Worm (Caenorhabditis elegans) whole organism, L1 larva: ENCODE data around the gene dgn-2.

Source experiments
- C04F5.9 ChIP-seq: sonication (generic microtip); optimal IDR thresholded peaks from 2 replicates; lab custom pipeline; 2016; ENCODE audit warnings: missing genetic modification characterization, missing compliant biosample characterization
- C34B4.2 ChIP-seq: sonication (generic microtip); optimal IDR thresholded peaks from 2 replicates; lab custom pipeline; 2017; ENCODE audit warnings: mild to moderate bottlenecking, missing genetic modification characterization, missing compliant biosample characterization
- F16B12.6 ChIP-seq: fragments of 150-350 bp; optimal IDR thresholded peaks from 2 replicates; lab custom pipeline; 2014; ENCODE audit warnings: missing biosample characterization, missing genetic modification characterization
- Y116A8C.19 ChIP-seq: sonication (generic microtip); optimal IDR thresholded peaks from 2 replicates; lab custom pipeline; 2016; ENCODE audit warnings: missing compliant biosample characterization, missing genetic modification characterization, borderline replicate concordance
- ceh-8 ChIP-seq: fragments of 200-800 bp; sonication (Bioruptor generic); optimal IDR thresholded peaks from 2 replicates; lab custom pipeline; 2018; ENCODE audit warnings: mild to moderate bottlenecking, missing genetic modification characterization, moderate library complexity, missing compliant biosample characterization
- ceh-82 ChIP-seq, 3 experiments: fragments of 150-350 bp in 1 of 3; sonication (generic microtip) in 2 of 3; optimal IDR thresholded peaks; 2 replicates each; lab custom pipeline; 2014 to 2017; ENCODE audit warnings: missing biosample characterization in 3 of 3, missing genetic modification characterization in 3 of 3
- ceh-88 ChIP-seq: fragments of 200-800 bp; sonication (Bioruptor generic); IDR thresholded peaks from 2 replicates; pipeline ENCODE4 v1.3.6; 2022; ENCODE audit warnings: missing genetic modification characterization, missing compliant biosample characterization
- efl-1 ChIP-seq, 4 experiments: fragments of 150-350 bp; optimal IDR thresholded peaks in 3 of 4; peaks in 1 of 4; 1 replicate in 1 of 4; 2 replicates in 3 of 4; lab custom pipeline; 2014; ENCODE audit warnings: missing biosample characterization in 2 of 4, missing genetic modification characterization in 2 of 4, missing genetic modification reagents in 2 of 4
- efl-3 ChIP-seq: fragments of 200-800 bp; sonication (Bioruptor generic); optimal IDR thresholded peaks from 2 replicates; lab custom pipeline; 2018; ENCODE audit warnings: mild to moderate bottlenecking, missing genetic modification characterization, missing compliant biosample characterization
- egl-27 ChIP-seq, 2 experiments: fragments of 150-350 bp in 1 of 2; sonication (generic microtip); optimal IDR thresholded peaks; 3 replicates each; lab custom pipeline; 2017 to 2018; ENCODE audit warnings: missing biosample characterization in 2 of 2, missing genetic modification characterization in 2 of 2, missing genetic modification reagents in 2 of 2
- elt-2 ChIP-seq: sonication (generic microtip); optimal IDR thresholded peaks from 2 replicates; lab custom pipeline; 2016; ENCODE audit warnings: missing genetic modification characterization, mild to moderate bottlenecking, inconsistent platforms, missing compliant biosample characterization, missing genetic modification reagents
- ets-5 ChIP-seq: fragments of 200-800 bp; sonication (Bioruptor generic); IDR thresholded peaks from 2 replicates; pipeline ENCODE4 v1.3.6; 2022; ENCODE audit warnings: missing genetic modification characterization, missing compliant biosample characterization
- fkh-10 ChIP-seq: sonication (generic microtip); optimal IDR thresholded peaks from 2 replicates; lab custom pipeline; 2017; ENCODE audit warnings: missing biosample characterization, missing genetic modification reagents, missing genetic modification characterization
- hlh-17 ChIP-seq: fragments of 200-800 bp; sonication (Bioruptor generic); optimal IDR thresholded peaks from 2 replicates; lab custom pipeline; 2018; ENCODE audit warnings: missing genetic modification characterization, mild to moderate bottlenecking, missing compliant biosample characterization, moderate library complexity, borderline replicate concordance
- irx-1 ChIP-seq: sonication (generic microtip); optimal IDR thresholded peaks from 2 replicates; lab custom pipeline; 2016; ENCODE audit warnings: missing genetic modification characterization, missing compliant biosample characterization
- isw-1 ChIP-seq: fragments of 200-800 bp; sonication (Bioruptor generic); IDR thresholded peaks from 2 replicates; pipeline ENCODE4 v1.3.6; 2022; ENCODE audit warnings: missing genetic modification characterization, missing compliant biosample characterization
- jun-1 ChIP-seq: fragments of 150-350 bp; optimal IDR thresholded peaks from 2 replicates; lab custom pipeline; 2014; ENCODE audit warnings: missing biosample characterization, missing genetic modification reagents, missing genetic modification characterization
- lin-15B ChIP-seq: fragments of 150-350 bp; sonication (generic microtip); optimal IDR thresholded peaks from 3 replicates; lab custom pipeline; 2014; ENCODE audit warnings: missing biosample characterization, missing genetic modification characterization
- lin-39 ChIP-seq: fragments of 150-350 bp; optimal IDR thresholded peaks from 2 replicates; lab custom pipeline; 2014; ENCODE audit warnings: missing biosample characterization, missing genetic modification reagents, missing genetic modification characterization
- mef-2 ChIP-seq: fragments of 150-350 bp; optimal IDR thresholded peaks from 2 replicates; lab custom pipeline; 2014; ENCODE audit warnings: missing biosample characterization, missing genetic modification characterization
- nhr-19 ChIP-seq: fragments of 200-800 bp; sonication (Bioruptor generic); conservative IDR thresholded peaks from 2 replicates; pipeline ENCODE4 v1.3.6; 2022; ENCODE audit warnings: missing genetic modification characterization, missing compliant biosample characterization
- nhr-47 ChIP-seq: sonication (generic microtip); optimal IDR thresholded peaks from 2 replicates; lab custom pipeline; 2016; ENCODE audit warnings: mild to moderate bottlenecking, missing genetic modification characterization, moderate library complexity, missing compliant biosample characterization
- nhr-77 ChIP-seq: fragments of 150-350 bp; optimal IDR thresholded peaks from 2 replicates; lab custom pipeline; 2014; ENCODE audit warnings: missing biosample characterization, missing genetic modification characterization
- nhr-85 ChIP-seq: sonication (generic microtip); peaks from one replicate; lab custom pipeline; 2016; ENCODE audit warnings: missing genetic modification characterization, inconsistent platforms, missing compliant biosample characterization
- pqm-1 ChIP-seq: sonication (generic microtip); optimal IDR thresholded peaks from 3 replicates; lab custom pipeline; 2017; ENCODE audit warnings: missing biosample characterization, missing genetic modification characterization
- snu-23 ChIP-seq: sonication (generic microtip); optimal IDR thresholded peaks from 2 replicates; lab custom pipeline; 2016; ENCODE audit warnings: missing genetic modification characterization, missing compliant biosample characterization
- sox-4 ChIP-seq: sonication (generic microtip); optimal IDR thresholded peaks from 2 replicates; lab custom pipeline; 2016; ENCODE audit warnings: missing genetic modification characterization, missing compliant biosample characterization
- sptf-1 ChIP-seq: fragments of 150-350 bp; optimal IDR thresholded peaks from 2 replicates; lab custom pipeline; 2014; ENCODE audit warnings: missing biosample characterization, missing genetic modification characterization
- swsn-7 ChIP-seq: sonication (generic microtip); optimal IDR thresholded peaks from 2 replicates; lab custom pipeline; 2016; ENCODE audit warnings: missing genetic modification characterization, missing compliant biosample characterization
- tbx-2 ChIP-seq: sonication (generic microtip); optimal IDR thresholded peaks from 2 replicates; lab custom pipeline; 2016; ENCODE audit warnings: missing genetic modification characterization, missing compliant biosample characterization
- tlp-1 ChIP-seq: fragments of 150-350 bp; optimal IDR thresholded peaks from 2 replicates; lab custom pipeline; 2014; ENCODE audit warnings: missing biosample characterization, missing genetic modification characterization
- unc-30 ChIP-seq: sonication (generic microtip); optimal IDR thresholded peaks from 2 replicates; lab custom pipeline; 2017; ENCODE audit warnings: missing biosample characterization, missing genetic modification characterization
- unc-62 ChIP-seq: fragments of 150-350 bp; optimal IDR thresholded peaks from 2 replicates; lab custom pipeline; 2014; ENCODE audit warnings: missing biosample characterization, missing genetic modification reagents, missing genetic modification characterization
- unc-86 ChIP-seq: sonication (generic microtip); optimal IDR thresholded peaks from 2 replicates; lab custom pipeline; 2016; ENCODE audit warnings: missing genetic modification characterization, missing compliant biosample characterization
- unc-98 ChIP-seq: fragments of 200-800 bp; sonication (Bioruptor generic); IDR thresholded peaks from 2 replicates; pipeline ENCODE4 v1.3.6; 2022; ENCODE audit warnings: missing genetic modification characterization, missing compliant biosample characterization
- vab-15 ChIP-seq: sonication (generic microtip); optimal IDR thresholded peaks from 2 replicates; lab custom pipeline; 2017; ENCODE audit warnings: missing genotype, mild to moderate bottlenecking, missing genetic modification characterization, missing compliant biosample characterization
- zag-1 ChIP-seq: fragments of 150-350 bp; optimal IDR thresholded peaks from 2 replicates; lab custom pipeline; 2014; ENCODE audit warnings: missing biosample characterization, missing genetic modification characterization
- zip-4 ChIP-seq: fragments of 200-800 bp; sonication (Bioruptor generic); optimal IDR thresholded peaks from 2 replicates; lab custom pipeline; 2018; ENCODE audit warnings: mild to moderate bottlenecking, missing genetic modification characterization, moderate library complexity, missing compliant biosample characterization
- ztf-11 ChIP-seq, 2 experiments: sonication (generic microtip); optimal IDR thresholded peaks; 2 replicates each; lab custom pipeline; 2016 to 2017; ENCODE audit warnings: missing genetic modification characterization in 2 of 2, missing biosample characterization in 1 of 2, missing compliant biosample characterization in 1 of 2
- ztf-4 ChIP-seq: fragments of 150-350 bp; optimal IDR thresholded peaks from 2 replicates; lab custom pipeline; 2014; ENCODE audit warnings: missing biosample characterization, missing genetic modification characterization

The dgn-2 gene

ce11 chrX:1322997-1323396 is 44.3 kb downstream of the dgn-2 start (continued):
- TF ChIP-seq ztf-4 (tag; lab: Kevin White, UChicago) (peak; percentile 74), ets-5 (no peak), fkh-10 (GFP tag; lab: Kevin White, UChicago) (peak; percentile 97), mef-2 (tag; lab: Kevin White, UChicago) (no peak), unc-98 (GFP tag; lab: Robert Waterston, UW) (no peak), isw-1 (peak; percentile 52), nhr-19 (peak; percentile 72), unc-62 (no peak), nhr-85 (peak; percentile 82), sox-4 (tag; lab: Kevin White, UChicago) (peak; percentile 50), efl-1 (optimal IDR thresholded peaks at IDR 0.05; lab: Kevin White, UChicago) (peak; percentile 58 to 73), efl-1 (GFP tag; optimal IDR thresholded peaks at IDR 0.05 in 1 of 2; lab: Kevin White, UChicago) (peak in 1 of 2 experiments; percentile 86), C04F5.9 (tag; lab: Kevin White, UChicago) (peak; percentile 11), swsn-7 (tag; lab: Kevin White, UChicago) (peak; percentile 67), snu-23 (peak; percentile 93), ceh-82 (tag; optimal IDR thresholded peaks at IDR 0.05; lab: Kevin White, UChicago) (peak; percentile 67 to 91 (median 76)), efl-3 (no peak), vab-15 (tag; lab: Kevin White, UChicago) (peak; percentile 52), irx-1 (tag; lab: Kevin White, UChicago) (peak; percentile 73), elt-2 (tag; lab: Kevin White, UChicago) (no peak), tbx-2 (tag; lab: Kevin White, UChicago) (peak; percentile 79), lin-15B (tag; lab: Kevin White, UChicago) (peak; percentile 2), nhr-47 (tag; lab: Kevin White, UChicago) (peak; percentile 90), Y116A8C.19 (tag; lab: Kevin White, UChicago) (no peak), ztf-11 (tag; optimal IDR thresholded peaks at IDR 0.05; lab: Kevin White, UChicago) (peak in 1 of 2 experiments; percentile 30), pqm-1 (tag; lab: Kevin White, UChicago) (no peak), tlp-1 (tag; lab: Kevin White, UChicago) (no peak), C34B4.2 (tag; lab: Kevin White, UChicago) (no peak), jun-1 (tag; lab: Kevin White, UChicago) (peak; percentile 91), egl-27 (tag; optimal IDR thresholded peaks at IDR 0.05; lab: Kevin White, UChicago) (no peak), zip-4 (GFP tag; lab: Kevin White, UChicago) (no peak), lin-39 (peak; percentile 36)

ce11 chrX:1321044-1321443 is 46.3 kb downstream of the dgn-2 start, which contains the start of gene pdk-1:
TSS of gene pdk-1 (plus strand) at chrX:1321344.
- TF ChIP-seq ceh-8: no peak
- no peak for TF ChIP-seq sox-4 (tag; lab: Kevin White, UChicago)
- TF ChIP-seq elt-2 (tag; lab: Kevin White, UChicago): no peak
- no peak for TF ChIP-seq unc-30 (tag; lab: Kevin White, UChicago)
- no peak for TF ChIP-seq nhr-77 (tag; lab: Kevin White, UChicago)
- no peak for TF ChIP-seq hlh-17 (GFP tag; lab: Kevin White, UChicago)
- TF ChIP-seq sptf-1 (tag; lab: Kevin White, UChicago): no peak
- TF ChIP-seq jun-1 (tag; lab: Kevin White, UChicago): no peak
- no peak for TF ChIP-seq irx-1 (tag; lab: Kevin White, UChicago)
- no peak for TF ChIP-seq mef-2 (tag; lab: Kevin White, UChicago)
- TF ChIP-seq C34B4.2 (tag; lab: Kevin White, UChicago): no peak
- TF ChIP-seq zag-1: no peak
- no peak for TF ChIP-seq ceh-88
- TF ChIP-seq zip-4 (GFP tag; lab: Kevin White, UChicago): no peak
- no peak for TF ChIP-seq Y116A8C.19 (tag; lab: Kevin White, UChicago)
- TF ChIP-seq unc-86 (tag; lab: Kevin White, UChicago): no peak
- TF ChIP-seq ztf-11 (tag; optimal IDR thresholded peaks at IDR 0.05; lab: Kevin White, UChicago): no peak
- no peak for TF ChIP-seq F16B12.6 (tag; lab: Kevin White, UChicago)
